Fruit fly (Drosophila melanogaster) whole organism, pupa: ENCODE data around the gene CG34049.

Source experiments
- CG15710 ChIP-seq: fragments of 200-800 bp; sonication (Bioruptor generic); optimal IDR thresholded peaks from 2 replicates; lab custom pipeline; 2018; ENCODE audit warnings: missing biosample characterization, mild to moderate bottlenecking, missing genetic modification characterization, moderate library complexity
- CG32121 ChIP-seq: fragments of 200-800 bp; sonication (Bioruptor generic); IDR thresholded peaks from 2 replicates; pipeline ENCODE4 v1.3.6; 2022; ENCODE audit warnings: missing biosample characterization, missing genetic modification characterization
- CG34367 ChIP-seq: fragments of 200-800 bp; sonication (Bioruptor generic); optimal IDR thresholded peaks from 2 replicates; lab custom pipeline; 2018; ENCODE audit warnings: missing biosample characterization, mild to moderate bottlenecking, missing genetic modification characterization
- CG4496 ChIP-seq: fragments of 200-800 bp; sonication (Bioruptor generic); IDR thresholded peaks from 3 replicates; pipeline ENCODE4 v1.3.6; 2022; ENCODE audit warnings: missing biosample characterization, missing genetic modification characterization
- Ets98B ChIP-seq: fragments of 200-800 bp; sonication (Bioruptor generic); IDR thresholded peaks from 2 replicates; pipeline ENCODE4 v1.3.6; 2022; ENCODE audit warnings: missing biosample characterization, missing genetic modification characterization
- Pif1B ChIP-seq: fragments of 200-800 bp; sonication (Bioruptor generic); optimal IDR thresholded peaks from 3 replicates; lab custom pipeline; 2016; ENCODE audit warnings: missing biosample characterization, missing genetic modification characterization
- gl ChIP-seq: fragments of 200-800 bp; sonication (Bioruptor generic); optimal IDR thresholded peaks from 2 replicates; lab custom pipeline; 2018; ENCODE audit warnings: missing biosample characterization, mild to moderate bottlenecking, missing genetic modification characterization

DNA sequence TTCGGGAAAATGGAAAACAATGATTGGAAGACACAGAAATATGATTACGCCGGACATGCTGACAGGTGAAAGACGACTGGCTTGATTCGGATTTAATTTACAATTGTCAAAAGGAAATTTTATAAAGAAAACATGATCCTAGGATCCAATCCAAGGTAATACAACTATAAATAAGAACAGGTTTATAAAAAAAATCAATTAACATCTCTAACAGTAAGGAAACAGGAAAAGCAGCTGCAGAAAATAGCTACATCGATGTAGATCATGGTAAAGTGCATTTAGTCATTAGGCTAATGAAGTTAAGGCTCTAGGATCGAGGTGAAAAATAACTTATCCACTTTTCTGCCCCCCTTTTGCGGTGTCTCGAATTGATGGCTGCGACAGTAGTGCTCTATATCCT is 24.2 kb upstream of the CG34049 start, which contains the start of gene CG17237:
- TF ChIP-seq gl (tag; lab: Kevin White, UChicago) (no peak), CG4496 (GFP tag; lab: Robert Waterston, UW) (no peak), Pif1B (GFP tag; lab: Kevin White, UChicago) (no peak), CG34367 (tag; lab: Kevin White, UChicago) (no peak), CG15710 (no peak), CG32121 (GFP tag; lab: Robert Waterston, UW) (no peak), Ets98B (GFP tag; lab: Robert Waterston, UW) (no peak)
